Fruit fly (Drosophila melanogaster): ENCODE results near the gene Syx13.

The Syx13 gene

dm6 chr3L:13019249-13019956, 24.8 kb upstream of the Syx13 start:
- TF ChIP-seq tai (GFP tag; optimal IDR thresholded peaks at IDR 0.05) (peak; percentile 35), Hr83 (GFP tag; optimal IDR thresholded peaks at IDR 0.05; ENCODE audit: poor library complexity, severe bottlenecking) (no peak)

dm6 chr3L:13021727-13022126, 22.5 kb upstream of the Syx13 start:
- TF ChIP-seq CG32264 (GFP tag; optimal IDR thresholded peaks at IDR 0.05) (peak; percentile 38), OdsH (GFP tag; optimal IDR thresholded peaks at IDR 0.05) (peak; percentile 72), Jra (GFP tag; optimal IDR thresholded peaks at IDR 0.05) (peak; percentile 4), HLH106 (tag; optimal IDR thresholded peaks at IDR 0.05) (peak; percentile 61), psq (GFP tag; optimal IDR thresholded peaks at IDR 0.05) (peak; percentile 57), Sp1 (GFP tag; optimal IDR thresholded peaks at IDR 0.05) (peak; percentile 61), fru (GFP tag; optimal IDR thresholded peaks at IDR 0.05) (peak; percentile 78), pan (optimal IDR thresholded peaks at IDR 0.05) (no peak), brk (GFP tag; optimal IDR thresholded peaks at IDR 0.05) (peak; percentile 50), sv (GFP tag; optimal IDR thresholded peaks at IDR 0.05) (no peak), tai (GFP tag; optimal IDR thresholded peaks at IDR 0.05) (peak; percentile 80), foxo (GFP tag; optimal IDR thresholded peaks at IDR 0.05) (peak in 1 of 2 experiments; percentile 78), rgr (GFP tag; optimal IDR thresholded peaks at IDR 0.05) (peak; percentile 75), dmrt93B (GFP tag; optimal IDR thresholded peaks at IDR 0.05) (peak; percentile 31), CG9705 (GFP tag; optimal IDR thresholded peaks at IDR 0.05) (no peak), ey (GFP tag; optimal IDR thresholded peaks at IDR 0.05) (peak; percentile 78), woc (GFP tag; optimal IDR thresholded peaks at IDR 0.05) (no peak), h (GFP tag; optimal IDR thresholded peaks at IDR 0.05) (peak; percentile 74), N (GFP tag; optimal IDR thresholded peaks at IDR 0.05) (no peak), jim (GFP tag; optimal IDR thresholded peaks at IDR 0.05) (no peak), Hnf4 (GFP tag; optimal IDR thresholded peaks at IDR 0.05) (peak; percentile 58), Rel (GFP tag; optimal IDR thresholded peaks at IDR 0.05) (no peak), Rel (tag; optimal IDR thresholded peaks at IDR 0.05) (no peak), dsf (GFP tag; optimal IDR thresholded peaks at IDR 0.05; ENCODE audit: borderline replicate concordance) (peak; percentile 53), br (GFP tag; optimal IDR thresholded peaks at IDR 0.05) (peak; percentile 75)

- peak; percentile 39 for TF ChIP-seq Hr83 (GFP tag; optimal IDR thresholded peaks at IDR 0.05; ENCODE audit: poor library complexity, severe bottlenecking)
- TF ChIP-seq Rel (GFP tag; optimal IDR thresholded peaks at IDR 0.05), result no peak
- peak; percentile 78 for TF ChIP-seq Rel (tag; optimal IDR thresholded peaks at IDR 0.05)
- peak; percentile 10 for TF ChIP-seq h (GFP tag; optimal IDR thresholded peaks at IDR 0.05)
- no peak for TF ChIP-seq Vsx2 (GFP tag; optimal IDR thresholded peaks at IDR 0.05; ENCODE audit: partially characterized antibody)
- TF ChIP-seq rgr (GFP tag; optimal IDR thresholded peaks at IDR 0.05), result peak; percentile 40
These were observed 21.9 kb upstream of the Syx13 start, which contains the start of gene Adk2 for dm6 chr3L:13022160-13022853. Gene Adk2 (minus strand): TSS chr3L:13022688.

dm6 chr3L:13022854-13023560, 21.2 kb upstream of the Syx13 start, which contains the start of gene RpS12:
Gene RpS12 (plus strand): TSS chr3L:13023352.
- TF ChIP-seq Hr78 (GFP tag; optimal IDR thresholded peaks at IDR 0.05) (peak; percentile 18), Dif (GFP tag; optimal IDR thresholded peaks at IDR 0.05; ENCODE audit: partially characterized antibody) (peak; percentile 32), Rel (GFP tag; optimal IDR thresholded peaks at IDR 0.05) (no peak), Rel (tag; optimal IDR thresholded peaks at IDR 0.05) (peak; percentile 39), dl (GFP tag; optimal IDR thresholded peaks at IDR 0.05; ENCODE audit: insufficient read depth in 1 of 2, partially characterized antibody in 2 of 2) (no peak), CG32264 (GFP tag; optimal IDR thresholded peaks at IDR 0.05) (no peak), Abd-B (GFP tag; optimal IDR thresholded peaks at IDR 0.05) (no peak), Mio (GFP tag; optimal IDR thresholded peaks at IDR 0.05) (peak; percentile 57), foxo (GFP tag; optimal IDR thresholded peaks at IDR 0.05) (peak in 1 of 2 experiments; percentile 63), br (GFP tag; optimal IDR thresholded peaks at IDR 0.05) (peak; percentile 57), jim (GFP tag; optimal IDR thresholded peaks at IDR 0.05) (no peak), psq (GFP tag; optimal IDR thresholded peaks at IDR 0.05) (peak; percentile 56), Hnf4 (GFP tag; optimal IDR thresholded peaks at IDR 0.05) (peak; percentile 71), ey (GFP tag; optimal IDR thresholded peaks at IDR 0.05) (peak; percentile 27), fru (GFP tag; optimal IDR thresholded peaks at IDR 0.05) (peak; percentile 61), HLH106 (tag; optimal IDR thresholded peaks at IDR 0.05) (peak; percentile 50), brk (GFP tag; optimal IDR thresholded peaks at IDR 0.05) (peak; percentile 56), Sp1 (GFP tag; optimal IDR thresholded peaks at IDR 0.05) (peak; percentile 78), sv (GFP tag; optimal IDR thresholded peaks at IDR 0.05) (peak; percentile 82), OdsH (GFP tag; optimal IDR thresholded peaks at IDR 0.05) (no peak), N (GFP tag; optimal IDR thresholded peaks at IDR 0.05) (peak; percentile 87), dmrt93B (GFP tag; optimal IDR thresholded peaks at IDR 0.05) (peak; percentile 81), Dfd (GFP tag; optimal IDR thresholded peaks at IDR 0.05) (no peak), CG9705 (GFP tag; optimal IDR thresholded peaks at IDR 0.05) (peak; percentile 79), Myc (optimal IDR thresholded peaks at IDR 0.05) (peak; percentile 61), h (GFP tag; optimal IDR thresholded peaks at IDR 0.05) (peak; percentile 58), pan (optimal IDR thresholded peaks at IDR 0.05) (no peak), rgr (GFP tag; optimal IDR thresholded peaks at IDR 0.05) (peak; percentile 79), GATAd (GFP tag; optimal IDR thresholded peaks at IDR 0.05) (no peak), tai (GFP tag; optimal IDR thresholded peaks at IDR 0.05) (peak; percentile 70), Hr83 (GFP tag; optimal IDR thresholded peaks at IDR 0.05; ENCODE audit: poor library complexity, severe bottlenecking) (peak; percentile 96), sage (GFP tag; optimal IDR thresholded peaks at IDR 0.05) (peak; percentile 36)
